Fruit fly (Drosophila melanogaster) whole organism, wandering third instar larva: ENCODE measurements around the gene NijA.

Experiments
- Hnf4 ChIP-seq: fragments of 200-800 bp; sonication (Bioruptor generic); optimal IDR thresholded peaks from 2 replicates; lab custom pipeline; 2016; ENCODE audit warnings: missing biosample characterization, mild to moderate bottlenecking, missing genetic modification characterization
- Hr83 ChIP-seq: fragments of 200-300 bp; sonication (Bioruptor generic); optimal IDR thresholded peaks from 2 replicates; lab custom pipeline; 2016; ENCODE audit warnings: missing biosample characterization, mild to moderate bottlenecking, missing genetic modification characterization, moderate library complexity; ENCODE audit not compliant: poor library complexity, severe bottlenecking
- N ChIP-seq: fragments of >200 bp; optimal IDR thresholded peaks from 2 replicates; lab custom pipeline; 2018; ENCODE audit warnings: missing biosample characterization, missing external identifiers, missing genetic modification characterization
- h ChIP-seq: fragments of 200-800 bp; sonication (Bioruptor generic); optimal IDR thresholded peaks from 3 replicates; lab custom pipeline; 2016; ENCODE audit warnings: missing biosample characterization, mild to moderate bottlenecking, missing genetic modification characterization
- sv ChIP-seq: fragments of 200-800 bp; sonication (Bioruptor generic); optimal IDR thresholded peaks from 3 replicates; lab custom pipeline; 2016; ENCODE audit warnings: missing biosample characterization, missing genetic modification characterization
- usp ChIP-seq: fragments of >200 bp; optimal IDR thresholded peaks from 2 replicates; lab custom pipeline; 2017; ENCODE audit warnings: missing biosample characterization, missing genetic modification characterization

DNA sequence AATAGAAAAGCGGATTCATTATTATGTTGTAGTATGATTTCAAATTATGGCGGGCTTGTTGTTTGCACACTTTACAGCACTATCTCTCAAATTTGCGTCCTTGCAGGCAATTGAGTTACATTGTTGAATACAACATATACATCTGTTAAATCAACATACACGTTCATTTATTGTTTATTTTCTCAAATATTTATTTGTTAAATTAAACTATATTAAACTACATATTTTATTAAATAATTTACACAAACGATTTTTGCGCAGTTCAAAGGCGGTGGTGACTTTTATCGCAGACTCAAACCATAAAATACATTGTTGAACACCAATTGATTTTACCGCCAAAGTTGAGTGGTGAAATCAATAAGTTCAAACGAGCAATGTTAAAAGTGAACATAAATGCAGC, 1.5 kb upstream of the NijA start:
- no peak for TF ChIP-seq Hnf4 (GFP tag; lab: Kevin White, UChicago)
- no peak for TF ChIP-seq sv (GFP tag; lab: Kevin White, UChicago)
- TF ChIP-seq h = no peak
- no peak for TF ChIP-seq N
- TF ChIP-seq Hr83 (GFP tag; lab: Kevin White, UChicago) = no peak
- TF ChIP-seq usp = no peak
